Worm (Caenorhabditis elegans): ENCODE measurements around the gene mrpl-39.

mrpl-39 gene

ce11 chrV:1788157-1788556 is 33.2 kb upstream of the mrpl-39 start, which contains the start of gene F36H9.2:
Gene F36H9.2, plus strand, starts transcription at chrV:1788457.
- no peak for TF ChIP-seq C04F5.9 (tag; optimal IDR thresholded peaks at IDR 0.05)
- TF ChIP-seq ceh-82 (tag; optimal IDR thresholded peaks at IDR 0.05) = no peak
- TF ChIP-seq nhr-237 (tag; optimal IDR thresholded peaks at IDR 0.05) = no peak

ce11 chrV:1789495-1789894 is 31.9 kb upstream of the mrpl-39 start:
- no peak for TF ChIP-seq egl-13 (tag; optimal IDR thresholded peaks at IDR 0.05)
- peak; percentile 75 for TF ChIP-seq blmp-1 (tag; optimal IDR thresholded peaks at IDR 0.05)
- no peak for TF ChIP-seq skn-1 (tag; optimal IDR thresholded peaks at IDR 0.05)
- peak in 1 of 2 experiments; percentile 10 for TF ChIP-seq mdl-1 (tag; optimal IDR thresholded peaks at IDR 0.05)
- TF ChIP-seq nhr-85 (tag) = peak; percentile 36
- peak; percentile 14 for TF ChIP-seq jun-1 (tag; optimal IDR thresholded peaks at IDR 0.05)

- TF ChIP-seq ces-1 (GFP tag; optimal IDR thresholded peaks at IDR 0.05) (no peak), nhr-90 (tag; optimal IDR thresholded peaks at IDR 0.05; ENCODE audit: poor library complexity) (no peak), lir-3 (tag; optimal IDR thresholded peaks at IDR 0.05; ENCODE audit: poor library complexity) (no peak), sup-37 (GFP tag; optimal IDR thresholded peaks at IDR 0.05) (no peak), tbx-2 (tag; optimal IDR thresholded peaks at IDR 0.05) (no peak), aly-2 (tag; optimal IDR thresholded peaks at IDR 0.05) (no peak), snu-23 (GFP tag; optimal IDR thresholded peaks at IDR 0.05) (no peak)
Measured at ce11 chrV:1794218-1794617, 27.2 kb upstream of the mrpl-39 start, which contains the start of gene F36H9.1. Gene F36H9.1, plus strand, starts transcription at chrV:1794518.

ce11 chrV:1797900-1798299 is 23.5 kb upstream of the mrpl-39 start, which contains the start of gene F36H9.10:
Gene F36H9.10, plus strand, starts transcription at chrV:1798200.
- TF ChIP-seq lsy-2 (tag; optimal IDR thresholded peaks at IDR 0.05) (no peak), efl-3 (GFP tag; optimal IDR thresholded peaks at IDR 0.05) (no peak), nhr-76 (tag; optimal IDR thresholded peaks at IDR 0.05) (no peak), ets-5 (GFP tag; IDR thresholded peaks at IDR 0.05) (no peak), lin-39 (tag; optimal IDR thresholded peaks at IDR 0.05) (no peak), fos-1 (tag; optimal IDR thresholded peaks at IDR 0.05) (no peak), ztf-4 (tag; optimal IDR thresholded peaks at IDR 0.05) (no peak), nhr-11 (tag; optimal IDR thresholded peaks at IDR 0.05) (no peak), pax-3 (tag; optimal IDR thresholded peaks at IDR 0.05) (no peak), mab-9 (GFP tag; IDR thresholded peaks at IDR 0.05) (no peak), fkh-8 (tag; optimal IDR thresholded peaks at IDR 0.05) (no peak)

- no peak for TF ChIP-seq ceh-90 (tag; optimal IDR thresholded peaks at IDR 0.05)
- no peak for TF ChIP-seq nhr-11 (tag; optimal IDR thresholded peaks at IDR 0.05)
- TF ChIP-seq pax-3 (tag; optimal IDR thresholded peaks at IDR 0.05) = peak; percentile 14
Measured at ce11 chrV:1803043-1803442, 18.3 kb upstream of the mrpl-39 start, which contains the start of gene srt-41. Gene srt-41, minus strand, starts transcription at chrV:1803143.

- TF ChIP-seq F16B12.6 (tag; optimal IDR thresholded peaks at IDR 0.05) = no peak
- TF ChIP-seq skn-1 (tag; optimal IDR thresholded peaks at IDR 0.05) = peak; percentile 59
- TF ChIP-seq dpl-1 (GFP tag; optimal IDR thresholded peaks at IDR 0.05) = peak in 1 of 3 experiments; percentile 5
- TF ChIP-seq nhr-76 (tag; optimal IDR thresholded peaks at IDR 0.05) = no peak
- peak; percentile 81 for TF ChIP-seq mep-1 (tag; optimal IDR thresholded peaks at IDR 0.05)
- TF ChIP-seq lin-39 (tag; optimal IDR thresholded peaks at IDR 0.05) = no peak
Measured at ce11 chrV:1804034-1804542, 17.3 kb upstream of the mrpl-39 start.
